Worm (Caenorhabditis elegans) whole organism, L4/young adult: ENCODE data around the gene got-2.2.

Source experiments
- W03F9.2 ChIP-seq: fragments of 150-350 bp; optimal IDR thresholded peaks from 2 replicates; lab custom pipeline; 2014; ENCODE audit warnings: missing biosample characterization, missing genetic modification characterization
- dao-5 ChIP-seq: sonication (generic microtip); optimal IDR thresholded peaks from 2 replicates; lab custom pipeline; 2016; ENCODE audit warnings: missing genotype, missing genetic modification characterization, moderate library complexity, missing compliant biosample characterization
- him-1 ChIP-seq: sonication (generic microtip); optimal IDR thresholded peaks from 2 replicates; lab custom pipeline; 2016; ENCODE audit warnings: missing genotype, missing genetic modification reagents, missing genetic modification characterization, missing compliant biosample characterization

DNA sequence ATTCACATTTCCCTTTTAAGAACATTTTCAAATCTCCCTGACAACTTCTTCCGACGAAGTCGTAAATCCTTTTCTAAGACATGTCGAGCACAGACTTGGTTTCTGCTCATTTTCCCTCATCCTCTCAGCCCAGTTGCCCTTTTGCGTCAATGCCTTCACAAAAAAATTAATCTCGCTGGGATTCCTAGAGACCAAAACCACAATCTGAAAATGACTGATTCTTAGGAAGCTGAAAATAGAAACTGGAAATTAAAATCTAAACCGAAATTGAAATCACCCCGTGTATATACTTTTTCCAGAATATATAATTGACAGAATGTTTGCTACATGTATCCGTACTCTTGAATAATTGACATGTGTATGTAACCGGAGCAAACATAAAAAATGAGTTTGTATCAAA, 6.2 kb downstream of the got-2.2 start:
- TF ChIP-seq him-1 (tag; lab: Kevin White, UChicago): no peak
- no peak for TF ChIP-seq W03F9.2 (tag; lab: Kevin White, UChicago)
- no peak for TF ChIP-seq dao-5 (tag; lab: Kevin White, UChicago)
